Fruit fly (Drosophila melanogaster) whole organism, embryonic: ENCODE results near the gene Cyp18a1.
A peak's percentile ranks its signal among the peaks of the same experiment; 100 is the strongest.

ENCODE experiments used
- CG10147 ChIP-seq: fragments of 200-800 bp; sonication (Bioruptor generic); optimal IDR thresholded peaks from 2 replicates; lab custom pipeline; 2019; ENCODE audit warnings: missing biosample characterization, mild to moderate bottlenecking, missing genetic modification characterization, moderate library complexity
- CG10321 ChIP-seq: fragments of 200-800 bp; sonication (Bioruptor generic); IDR thresholded peaks from 2 replicates; pipeline ENCODE4 v1.3.6; 2022; ENCODE audit warnings: missing biosample characterization, missing genetic modification characterization
- CG10431 ChIP-seq: fragments of 200-800 bp; sonication (Bioruptor generic); optimal IDR thresholded peaks from 3 replicates; lab custom pipeline; 2018; ENCODE audit warnings: missing biosample characterization, mild to moderate bottlenecking, missing genetic modification characterization
- CG10565 ChIP-seq: fragments of 200-800 bp; sonication (Bioruptor generic); optimal IDR thresholded peaks from 3 replicates; lab custom pipeline; 2016; ENCODE audit warnings: missing biosample characterization, mild to moderate bottlenecking, missing genetic modification characterization
- CG11560 ChIP-seq: fragments of 200-800 bp; sonication (Bioruptor generic); IDR thresholded peaks from 3 replicates; pipeline ENCODE4 v1.3.6; 2022; ENCODE audit warnings: missing biosample characterization, missing genetic modification characterization
- CG12219 ChIP-seq: fragments of 200-800 bp; sonication (Bioruptor generic); optimal IDR thresholded peaks from 3 replicates; lab custom pipeline; 2018; ENCODE audit warnings: missing biosample characterization, mild to moderate bottlenecking, missing genetic modification characterization
- CG12659 ChIP-seq: fragments of 200-800 bp; sonication (Bioruptor generic); optimal IDR thresholded peaks from 3 replicates; lab custom pipeline; 2017; ENCODE audit warnings: mild to moderate bottlenecking, missing biosample characterization, missing genetic modification reagents, missing genetic modification characterization
- CG13123 ChIP-seq: fragments of 200-800 bp; sonication (Bioruptor generic); optimal IDR thresholded peaks from 2 replicates; lab custom pipeline; 2016; ENCODE audit warnings: missing biosample characterization, missing genetic modification characterization
- CG15514 ChIP-seq: fragments of 200-800 bp; sonication (Bioruptor generic); optimal IDR thresholded peaks from 3 replicates; lab custom pipeline; 2017; ENCODE audit warnings: missing biosample characterization, missing genetic modification characterization, mild to moderate bottlenecking, moderate library complexity, missing genetic modification reagents
- CG17385 ChIP-seq: fragments of 200-800 bp; sonication (Bioruptor generic); optimal IDR thresholded peaks from 3 replicates; lab custom pipeline; 2018; ENCODE audit warnings: missing biosample characterization, mild to moderate bottlenecking, missing genetic modification characterization
- CG18262 ChIP-seq: fragments of 200-800 bp; optimal IDR thresholded peaks from 3 replicates; lab custom pipeline; 2019; ENCODE audit warnings: missing biosample characterization, mild to moderate bottlenecking, missing genetic modification characterization, moderate library complexity
- CG30020 ChIP-seq: fragments of 200-800 bp; optimal IDR thresholded peaks from 2 replicates; lab custom pipeline; 2019; ENCODE audit warnings: missing biosample characterization, mild to moderate bottlenecking, missing genetic modification characterization, moderate library complexity
- CG32772 ChIP-seq: fragments of 200-800 bp; sonication (Bioruptor generic); IDR thresholded peaks from 2 replicates; pipeline ENCODE4 v1.3.6; 2022; ENCODE audit warnings: missing biosample characterization, missing genetic modification characterization
- CG34422 ChIP-seq: fragments of 200-800 bp; sonication (Bioruptor generic); IDR thresholded peaks from 3 replicates; pipeline ENCODE4 v1.3.6; 2022; ENCODE audit warnings: missing biosample characterization, missing genetic modification characterization
- CG3838 ChIP-seq: fragments of 200-800 bp; sonication (Bioruptor generic); optimal IDR thresholded peaks from 3 replicates; lab custom pipeline; 2016; ENCODE audit warnings: missing biosample characterization, missing genetic modification characterization
- CG5180 ChIP-seq: fragments of 200-800 bp; sonication (Bioruptor generic); optimal IDR thresholded peaks from 3 replicates; lab custom pipeline; 2017; ENCODE audit warnings: missing biosample characterization, missing genetic modification characterization, mild to moderate bottlenecking, moderate library complexity, missing genetic modification reagents
- CG6254 ChIP-seq: fragments of 200-800 bp; sonication (Bioruptor generic); optimal IDR thresholded peaks from 3 replicates; lab custom pipeline; 2017; ENCODE audit warnings: mild to moderate bottlenecking, missing biosample characterization, missing genetic modification reagents, missing genetic modification characterization
- CG6765 ChIP-seq: fragments of 200-800 bp; sonication (Bioruptor generic); optimal IDR thresholded peaks from 3 replicates; lab custom pipeline; 2017; ENCODE audit warnings: missing biosample characterization, mild to moderate bottlenecking, missing genetic modification characterization
- CG6813 ChIP-seq: fragments of 200-800 bp; sonication (Bioruptor generic); optimal IDR thresholded peaks from 2 replicates; lab custom pipeline; 2017; ENCODE audit warnings: missing biosample characterization, missing genetic modification characterization, mild to moderate bottlenecking, moderate library complexity, missing genetic modification reagents
- CG8388 ChIP-seq: fragments of 200-800 bp; sonication (Bioruptor generic); optimal IDR thresholded peaks from 2 replicates; lab custom pipeline; 2019; ENCODE audit warnings: missing biosample characterization, mild to moderate bottlenecking, missing genetic modification characterization, moderate library complexity
- CG8924 ChIP-seq: fragments of 200-800 bp; optimal IDR thresholded peaks from 3 replicates; lab custom pipeline; 2019; ENCODE audit warnings: missing biosample characterization, mild to moderate bottlenecking, missing genetic modification characterization, moderate library complexity
- CG9932 ChIP-seq: fragments of 200-800 bp; sonication (Bioruptor generic); IDR thresholded peaks from 2 replicates; pipeline ENCODE4 v1.3.6; 2022; ENCODE audit warnings: missing biosample characterization, missing genetic modification characterization
- Deaf1 ChIP-seq: fragments of 200-800 bp; optimal IDR thresholded peaks from 3 replicates; lab custom pipeline; 2019; ENCODE audit warnings: missing biosample characterization, mild to moderate bottlenecking, missing genetic modification characterization, moderate library complexity
- Dek ChIP-seq: fragments of 200-800 bp; sonication (Bioruptor generic); optimal IDR thresholded peaks from 3 replicates; lab custom pipeline; 2019; ENCODE audit warnings: missing biosample characterization, mild to moderate bottlenecking, missing genetic modification characterization, moderate library complexity
- Fer1 ChIP-seq: fragments of 200-800 bp; sonication (Bioruptor generic); optimal IDR thresholded peaks from 2 replicates; lab custom pipeline; 2017; ENCODE audit warnings: missing biosample characterization, mild to moderate bottlenecking, missing genetic modification characterization
- H2.0 ChIP-seq: fragments of 200-800 bp; sonication (Bioruptor generic); IDR thresholded peaks from 2 replicates; pipeline ENCODE4 v1.3.6; 2022; ENCODE audit warnings: missing biosample characterization, missing genetic modification characterization
- HmgZ ChIP-seq: fragments of 200-800 bp; sonication (Bioruptor generic); optimal IDR thresholded peaks from 2 replicates; lab custom pipeline; 2018; ENCODE audit warnings: missing biosample characterization, mild to moderate bottlenecking, missing genetic modification characterization
- Hmr ChIP-seq: fragments of 200-800 bp; sonication (Bioruptor generic); optimal IDR thresholded peaks from 3 replicates; lab custom pipeline; 2017; ENCODE audit warnings: mild to moderate bottlenecking, missing biosample characterization, missing genetic modification reagents, missing genetic modification characterization
- Hr3 ChIP-seq: fragments of 200-800 bp; sonication (Bioruptor generic); optimal IDR thresholded peaks from 3 replicates; lab custom pipeline; 2016; ENCODE audit warnings: missing biosample characterization, missing genetic modification characterization
- MBD-R2 ChIP-seq: fragments of 200-800 bp; sonication (Bioruptor generic); IDR thresholded peaks from 2 replicates; pipeline ENCODE4 v1.3.6; 2022; ENCODE audit warnings: missing biosample characterization, missing genetic modification characterization
- Med ChIP-seq: fragments of 200-800 bp; sonication (Bioruptor generic); peaks from one replicate; lab custom pipeline; 2016; ENCODE audit warnings: missing biosample characterization, missing genetic modification characterization, mild to moderate bottlenecking, inconsistent platforms, moderate library complexity
- NC2β ChIP-seq: fragments of 200-800 bp; sonication (Bioruptor generic); optimal IDR thresholded peaks from 2 replicates; lab custom pipeline; 2016; ENCODE audit warnings: missing biosample characterization, missing genetic modification characterization
- Nf-YC ChIP-seq: fragments of 200-800 bp; optimal IDR thresholded peaks from 3 replicates; lab custom pipeline; 2019; ENCODE audit warnings: missing biosample characterization, mild to moderate bottlenecking, missing genetic modification characterization, moderate library complexity
- NfI ChIP-seq: fragments of 200-800 bp; sonication (Bioruptor generic); optimal IDR thresholded peaks from 3 replicates; lab custom pipeline; 2018; ENCODE audit warnings: missing biosample characterization, mild to moderate bottlenecking, missing genetic modification characterization, moderate library complexity
- PHDP ChIP-seq: fragments of 200-800 bp; sonication (Bioruptor generic); optimal IDR thresholded peaks from 3 replicates; lab custom pipeline; 2018; ENCODE audit warnings: missing biosample characterization, mild to moderate bottlenecking, missing genetic modification characterization, moderate library complexity
- Rfx ChIP-seq: fragments of 200-800 bp; sonication (Bioruptor generic); IDR thresholded peaks from 2 replicates; pipeline ENCODE4 v1.3.6; 2022; ENCODE audit warnings: missing biosample characterization, missing genetic modification characterization
- Taf1 ChIP-seq: fragments of 200-800 bp; sonication (Bioruptor generic); IDR thresholded peaks from 2 replicates; pipeline ENCODE4 v1.3.6; 2022; ENCODE audit warnings: missing biosample characterization, missing genetic modification characterization
- abd-A ChIP-seq: fragments of 200-800 bp; sonication (Bioruptor generic); optimal IDR thresholded peaks from 3 replicates; lab custom pipeline; 2019; ENCODE audit warnings: missing biosample characterization, mild to moderate bottlenecking, missing genetic modification characterization, moderate library complexity
- amos ChIP-seq: fragments of 200-800 bp; sonication (Bioruptor generic); IDR thresholded peaks from 2 replicates; pipeline ENCODE4 v1.3.6; 2022; ENCODE audit warnings: missing biosample characterization, missing genetic modification characterization; ENCODE audit not compliant: partially characterized antibody
- dmrt11E ChIP-seq: fragments of 200-800 bp; sonication (Bioruptor generic); optimal IDR thresholded peaks from 3 replicates; lab custom pipeline; 2018; ENCODE audit warnings: missing biosample characterization, mild to moderate bottlenecking, missing genetic modification characterization, moderate library complexity
- exex ChIP-seq: fragments of 200-800 bp; sonication (Bioruptor generic); optimal IDR thresholded peaks from 4 replicates; lab custom pipeline; 2018; ENCODE audit warnings: missing biosample characterization, mild to moderate bottlenecking, missing genetic modification characterization, moderate library complexity
- grau ChIP-seq: fragments of 200-800 bp; optimal IDR thresholded peaks from 3 replicates; lab custom pipeline; 2019; ENCODE audit warnings: missing biosample characterization, mild to moderate bottlenecking, missing genetic modification characterization, moderate library complexity
- lola ChIP-seq, 3 experiments: fragments of >200 bp in 2 of 3; fragments of 200-800 bp in 1 of 3; sonication (Bioruptor generic) in 1 of 3; optimal IDR thresholded peaks; 2 replicates each; lab custom pipeline; 2017 to 2019; ENCODE audit warnings: missing biosample characterization in 3 of 3, missing genetic modification characterization in 3 of 3, mild to moderate bottlenecking in 1 of 3, moderate library complexity in 1 of 3
- lov ChIP-seq, 2 experiments: fragments of 200-800 bp in 1 of 2; fragments of >200 bp in 1 of 2; sonication (Bioruptor generic) in 1 of 2; IDR thresholded peaks in 1 of 2; optimal IDR thresholded peaks in 1 of 2; 2 replicates in 1 of 2; 3 replicates in 1 of 2; pipeline versions ENCODE4 v1.3.6 to Lab custom; 2017 to 2022; ENCODE audit warnings: missing biosample characterization in 1 of 2, missing genetic modification characterization in 1 of 2
- repo ChIP-seq: fragments of 200-800 bp; sonication (Bioruptor generic); optimal IDR thresholded peaks from 2 replicates; lab custom pipeline; 2016; ENCODE audit warnings: missing biosample characterization, missing genetic modification characterization
- scrt ChIP-seq: fragments of 200-800 bp; sonication (Bioruptor generic); optimal IDR thresholded peaks from 2 replicates; lab custom pipeline; 2018; ENCODE audit warnings: missing biosample characterization, mild to moderate bottlenecking, missing genetic modification characterization, moderate library complexity
- tio ChIP-seq: fragments of 200-800 bp; sonication (Bioruptor generic); optimal IDR thresholded peaks from 2 replicates; lab custom pipeline; 2017; ENCODE audit warnings: missing biosample characterization, missing genetic modification characterization, inconsistent platforms
- unpg ChIP-seq: fragments of 200-800 bp; sonication (Bioruptor generic); optimal IDR thresholded peaks from 3 replicates; lab custom pipeline; 2018; ENCODE audit warnings: missing biosample characterization, mild to moderate bottlenecking, missing genetic modification characterization, moderate library complexity
- vvl ChIP-seq: fragments of 200-800 bp; sonication (Bioruptor generic); IDR thresholded peaks from 2 replicates; pipeline ENCODE4 v1.3.6; 2022; ENCODE audit warnings: missing biosample characterization, missing genetic modification characterization

Cyp18a1 gene

DNA sequence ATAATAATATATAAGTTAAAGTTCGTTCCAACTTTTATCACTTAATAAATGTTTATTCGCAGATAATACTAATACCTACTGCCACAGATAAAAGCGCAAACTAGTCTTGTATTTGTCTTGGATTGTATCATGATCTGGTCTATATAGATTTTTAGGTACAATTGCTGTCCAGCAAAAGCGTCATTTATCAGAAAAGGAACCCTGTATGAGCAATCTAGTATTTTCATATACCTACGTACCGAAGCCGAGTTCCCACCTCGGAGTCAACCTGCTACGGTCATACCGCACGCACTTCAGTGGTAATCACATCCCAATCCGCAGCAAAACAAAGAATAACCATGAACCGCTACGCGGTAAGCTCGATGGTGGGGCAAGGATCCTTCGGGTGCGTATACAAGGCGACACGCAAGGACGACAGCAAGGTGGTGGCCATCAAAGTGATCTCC lies 35.3 kb downstream of the Cyp18a1 start, which contains the start of gene fu (continued):
- TF ChIP-seq grau (peak; percentile 45), CG10565 (no peak), CG30020 (peak; percentile 0), Hmr (GFP tag; lab: Kevin White, UChicago) (peak; percentile 55), HmgZ (tag; lab: Kevin White, UChicago) (no peak), abd-A (tag; lab: Kevin White, UChicago) (no peak), CG8388 (GFP tag; lab: Kevin White, UChicago) (peak; percentile 17), CG15514 (GFP tag; lab: Kevin White, UChicago) (peak; percentile 34), CG34422 (peak; percentile 24; the same call in 1 of the 3 replicates), CG6254 (GFP tag; lab: Kevin White, UChicago) (no peak), lola (GFP tag; optimal IDR thresholded peaks at IDR 0.05; lab: Kevin White, UChicago) (peak in 1 of 3 experiments; percentile 25), CG6813 (no peak), Taf1 (no peak), amos (GFP tag; lab: Robert Waterston, UW) (no peak; the same call in 1 of the 2 replicates), CG5180 (GFP tag; lab: Kevin White, UChicago) (peak; percentile 14), CG6765 (GFP tag; lab: Kevin White, UChicago) (peak; percentile 56), Med (GFP tag; lab: Kevin White, UChicago) (peak; percentile 69), lov (optimal IDR thresholded peaks at IDR 0.05; lab: Kevin White, UChicago) (no peak), lov (GFP tag; IDR thresholded peaks at IDR 0.05; lab: Robert Waterston, UW) (no peak), NfI (GFP tag; lab: Kevin White, UChicago) (peak; percentile 43), CG32772 (no peak), CG18262 (tag; lab: Kevin White, UChicago) (peak; percentile 11), NC2β (GFP tag; lab: Kevin White, UChicago) (no peak), Nf-YC (tag; lab: Kevin White, UChicago) (peak; percentile 43), exex (tag; lab: Kevin White, UChicago) (no peak), CG10147 (GFP tag; lab: Kevin White, UChicago) (peak; percentile 10), Rfx (GFP tag; lab: Robert Waterston, UW) (peak; percentile 23; the same call in 1 of the 2 replicates), CG10431 (GFP tag; lab: Kevin White, UChicago) (peak; percentile 12), MBD-R2 (GFP tag; lab: Robert Waterston, UW) (peak; percentile 74), CG12659 (GFP tag; lab: Kevin White, UChicago) (peak; percentile 44), CG12219 (GFP tag; lab: Kevin White, UChicago) (peak; percentile 8), Fer1 (GFP tag; lab: Kevin White, UChicago) (peak; percentile 21), dmrt11E (tag; lab: Kevin White, UChicago) (peak; percentile 7), PHDP (tag; lab: Kevin White, UChicago) (peak; percentile 10), CG17385 (peak; percentile 28), Dek (tag; lab: Kevin White, UChicago) (peak; percentile 14), scrt (GFP tag; lab: Kevin White, UChicago) (no peak), CG9932 (GFP tag; lab: Robert Waterston, UW) (peak; percentile 38; the same call in 1 of the 2 replicates), CG10321 (no peak), H2.0 (GFP tag; lab: Robert Waterston, UW) (no peak), CG11560 (tag; lab: Robert Waterston, UW) (no peak), repo (GFP tag; lab: Kevin White, UChicago) (no peak), unpg (peak; percentile 27), Hr3 (GFP tag; lab: Kevin White, UChicago) (peak; percentile 2), Deaf1 (tag; lab: Kevin White, UChicago) (peak; percentile 10), CG3838 (no peak), CG8924 (peak; percentile 53), tio (no peak), vvl (peak; percentile 41), CG13123 (GFP tag; lab: Kevin White, UChicago) (no peak)
